Worm (Caenorhabditis elegans) whole organism, dauer: Measurements from ENCODE around the gene rnp-1.

Experiments used
- unc-62 ChIP-seq: sonication (generic microtip); optimal IDR thresholded peaks from 2 replicates; lab custom pipeline; 2017; ENCODE audit warnings: missing biosample characterization, missing genetic modification reagents, missing genetic modification characterization

rnp-1 gene

ce11 chrV:12241126-12241525 is 49.1 kb downstream of the rnp-1 start, which contains the start of gene ttr-22:
ttr-22 (plus strand) TSS chrV:12241426.
- TF ChIP-seq unc-62 (GFP tag; lab: Kevin White, UChicago): no peak
